Fruit fly (Drosophila melanogaster) whole organism, prepupa: ENCODE measurements around the gene CG8838.

Experiments
- Blimp-1 ChIP-seq: fragments of 200-800 bp; sonication (Bioruptor generic); optimal IDR thresholded peaks from 3 replicates; lab custom pipeline; 2017; ENCODE audit warnings: missing biosample characterization, missing genetic modification characterization, mild to moderate bottlenecking, moderate library complexity, missing genetic modification reagents
- CG10631 ChIP-seq: fragments of 200-800 bp; sonication (Bioruptor generic); optimal IDR thresholded peaks from 2 replicates; lab custom pipeline; 2016; ENCODE audit warnings: missing biosample characterization, missing genetic modification characterization
- CG11762 ChIP-seq: fragments of 200-800 bp; sonication (Bioruptor generic); optimal IDR thresholded peaks from 3 replicates; lab custom pipeline; 2016; ENCODE audit warnings: missing biosample characterization, missing genetic modification characterization; ENCODE audit not compliant: insufficient read depth
- CG11902 ChIP-seq: fragments of 200-800 bp; sonication (Bioruptor generic); optimal IDR thresholded peaks from 3 replicates; lab custom pipeline; 2016; ENCODE audit warnings: missing biosample characterization, missing genetic modification characterization
- CG15336 ChIP-seq: fragments of 200-800 bp; sonication (Bioruptor generic); IDR thresholded peaks from 2 replicates; pipeline ENCODE4 v1.3.6; 2022; ENCODE audit warnings: missing biosample characterization, missing genetic modification characterization
- CG1621 ChIP-seq: fragments of 200-800 bp; sonication (Bioruptor generic); optimal IDR thresholded peaks from 3 replicates; lab custom pipeline; 2018; ENCODE audit warnings: missing biosample characterization, mild to moderate bottlenecking, missing genetic modification characterization
- CG3032 ChIP-seq: fragments of 200-800 bp; optimal IDR thresholded peaks from 2 replicates; lab custom pipeline; 2019; ENCODE audit warnings: missing biosample characterization, mild to moderate bottlenecking, missing genetic modification characterization, moderate library complexity
- CG31627 ChIP-seq: fragments of 200-800 bp; sonication (Bioruptor generic); optimal IDR thresholded peaks from 3 replicates; lab custom pipeline; 2016; ENCODE audit warnings: missing biosample characterization, missing genetic modification characterization
- CG32006 ChIP-seq: fragments of 200-800 bp; sonication (Bioruptor generic); optimal IDR thresholded peaks from 3 replicates; lab custom pipeline; 2017; ENCODE audit warnings: missing biosample characterization, mild to moderate bottlenecking, missing genetic modification characterization
- CG34406 ChIP-seq: fragments of 200-800 bp; sonication (Bioruptor generic); optimal IDR thresholded peaks from 3 replicates; lab custom pipeline; 2016; ENCODE audit warnings: missing biosample characterization, missing genetic modification characterization
- CG3919 ChIP-seq: fragments of 200-800 bp; sonication (Bioruptor generic); optimal IDR thresholded peaks from 3 replicates; lab custom pipeline; 2016; ENCODE audit warnings: missing biosample characterization, missing genetic modification characterization
- CG4318 ChIP-seq: fragments of 200-800 bp; sonication (Bioruptor generic); optimal IDR thresholded peaks from 3 replicates; lab custom pipeline; 2017; ENCODE audit warnings: missing biosample characterization, mild to moderate bottlenecking, missing genetic modification characterization
- CG6163 ChIP-seq: fragments of 200-800 bp; sonication (Bioruptor generic); IDR thresholded peaks from 3 replicates; pipeline ENCODE4 v1.3.6; 2022; ENCODE audit warnings: missing biosample characterization, missing genetic modification characterization
- CG6792 ChIP-seq: fragments of 200-800 bp; sonication (Bioruptor generic); optimal IDR thresholded peaks from 3 replicates; lab custom pipeline; 2016; ENCODE audit warnings: missing biosample characterization, missing genetic modification characterization
- CG6808 ChIP-seq: fragments of 200-800 bp; sonication (Bioruptor generic); optimal IDR thresholded peaks from 3 replicates; lab custom pipeline; 2017; ENCODE audit warnings: missing biosample characterization, missing genetic modification characterization, mild to moderate bottlenecking, moderate library complexity, missing genetic modification reagents
- CG6854 ChIP-seq: fragments of 200-800 bp; sonication (Bioruptor generic); optimal IDR thresholded peaks from 2 replicates; lab custom pipeline; 2017; ENCODE audit warnings: missing biosample characterization, mild to moderate bottlenecking, missing genetic modification characterization
- CG7368 ChIP-seq: fragments of 200-800 bp; sonication (Bioruptor generic); optimal IDR thresholded peaks from 3 replicates; lab custom pipeline; 2016; ENCODE audit warnings: missing biosample characterization, missing genetic modification characterization
- CG8119 ChIP-seq: fragments of 200-800 bp; sonication (Bioruptor generic); IDR thresholded peaks from 3 replicates; pipeline ENCODE4 v1.3.6; 2022; ENCODE audit warnings: missing biosample characterization, missing genetic modification characterization
- CG8319 ChIP-seq: fragments of 200-800 bp; sonication (Bioruptor generic); optimal IDR thresholded peaks from 3 replicates; lab custom pipeline; 2016; ENCODE audit warnings: missing biosample characterization, missing genetic modification characterization
- CG8632 ChIP-seq: fragments of 200-800 bp; sonication (Bioruptor generic); optimal IDR thresholded peaks from 3 replicates; lab custom pipeline; 2016; ENCODE audit warnings: missing biosample characterization, missing genetic modification characterization
- CG9139 ChIP-seq: fragments of 200-800 bp; sonication (Bioruptor generic); optimal IDR thresholded peaks from 3 replicates; lab custom pipeline; 2017; ENCODE audit warnings: missing biosample characterization, mild to moderate bottlenecking, missing genetic modification characterization
- Eip75B ChIP-seq: fragments of 200-800 bp; sonication (Bioruptor generic); optimal IDR thresholded peaks from 3 replicates; lab custom pipeline; 2016; ENCODE audit warnings: missing biosample characterization, missing genetic modification characterization
- Eip93F ChIP-seq: fragments of 200-800 bp; sonication (Bioruptor generic); optimal IDR thresholded peaks from 2 replicates; lab custom pipeline; 2016; ENCODE audit warnings: missing biosample characterization, mild to moderate bottlenecking, missing genetic modification characterization
- Ets21C ChIP-seq: fragments of 200-800 bp; sonication (Bioruptor generic); optimal IDR thresholded peaks from 3 replicates; lab custom pipeline; 2016; ENCODE audit warnings: missing biosample characterization, missing genetic modification characterization
- Ets96B ChIP-seq: fragments of 200-800 bp; optimal IDR thresholded peaks from 2 replicates; lab custom pipeline; 2019; ENCODE audit warnings: missing biosample characterization, mild to moderate bottlenecking, missing genetic modification characterization, moderate library complexity
- Gug ChIP-seq: fragments of 200-800 bp; sonication (Bioruptor generic); IDR thresholded peaks from 2 replicates; pipeline ENCODE4 v1.3.6; 2022; ENCODE audit warnings: missing biosample characterization, missing genetic modification characterization
- Hr38 ChIP-seq: sonication (Bioruptor generic); optimal IDR thresholded peaks from 2 replicates; lab custom pipeline; 2016; ENCODE audit warnings: missing biosample characterization, missing genetic modification characterization
- Lpt ChIP-seq: fragments of 200-800 bp; sonication (Bioruptor generic); optimal IDR thresholded peaks from 3 replicates; lab custom pipeline; 2016; ENCODE audit warnings: missing biosample characterization, missing genetic modification characterization
- Met ChIP-seq: fragments of 200-800 bp; sonication (Bioruptor generic); optimal IDR thresholded peaks from 3 replicates; lab custom pipeline; 2016; ENCODE audit warnings: missing biosample characterization, missing genetic modification characterization
- OdsH ChIP-seq: fragments of 200-800 bp; sonication (Bioruptor generic); optimal IDR thresholded peaks from 3 replicates; lab custom pipeline; 2016; ENCODE audit warnings: missing biosample characterization, missing genetic modification characterization
- Smox ChIP-seq: fragments of 200-800 bp; sonication (Bioruptor generic); optimal IDR thresholded peaks from 3 replicates; lab custom pipeline; 2016; ENCODE audit warnings: missing biosample characterization, missing genetic modification characterization
- Sox102F ChIP-seq: fragments of 200-800 bp; sonication (Bioruptor generic); optimal IDR thresholded peaks from 2 replicates; lab custom pipeline; 2016; ENCODE audit warnings: missing biosample characterization, mild to moderate bottlenecking, missing genetic modification characterization
- Sox14 ChIP-seq: fragments of 200-800 bp; sonication (Bioruptor generic); optimal IDR thresholded peaks from 3 replicates; lab custom pipeline; 2016; ENCODE audit warnings: missing biosample characterization, missing genetic modification characterization
- achi ChIP-seq: fragments of 200-800 bp; sonication (Bioruptor generic); optimal IDR thresholded peaks from 3 replicates; lab custom pipeline; 2016; ENCODE audit warnings: missing biosample characterization, missing genetic modification characterization
- acj6 ChIP-seq: fragments of 200-800 bp; sonication (Bioruptor generic); optimal IDR thresholded peaks from 3 replicates; lab custom pipeline; 2016; ENCODE audit warnings: missing biosample characterization, missing genetic modification characterization
- dac ChIP-seq: fragments of 200-800 bp; sonication (Bioruptor generic); optimal IDR thresholded peaks from 2 replicates; lab custom pipeline; 2017; ENCODE audit warnings: missing biosample characterization, mild to moderate bottlenecking, missing genetic modification characterization
- dsx ChIP-seq: fragments of 200-800 bp; optimal IDR thresholded peaks from 3 replicates; lab custom pipeline; 2019; ENCODE audit warnings: missing biosample characterization, mild to moderate bottlenecking, missing genetic modification characterization, moderate library complexity; ENCODE audit not compliant: poor library complexity, severe bottlenecking
- esn ChIP-seq: fragments of 200-800 bp; sonication (Bioruptor generic); optimal IDR thresholded peaks from 2 replicates; lab custom pipeline; 2016; ENCODE audit warnings: missing biosample characterization, mild to moderate bottlenecking, missing genetic modification characterization, moderate library complexity
- fd59A ChIP-seq: fragments of 200-800 bp; sonication (Bioruptor generic); optimal IDR thresholded peaks from 2 replicates; lab custom pipeline; 2017; ENCODE audit warnings: missing biosample characterization, mild to moderate bottlenecking, missing genetic modification characterization, missing genetic modification reagents
- fkh ChIP-seq: fragments of 200-800 bp; sonication (Bioruptor generic); optimal IDR thresholded peaks from 3 replicates; lab custom pipeline; 2017; ENCODE audit warnings: missing biosample characterization, mild to moderate bottlenecking, missing genetic modification characterization, moderate library complexity
- pdm3 ChIP-seq: fragments of 200-800 bp; sonication (Bioruptor generic); optimal IDR thresholded peaks from 3 replicates; lab custom pipeline; 2016; ENCODE audit warnings: missing biosample characterization, missing genetic modification characterization
- salr ChIP-seq, 2 experiments: fragments of 200-800 bp; sonication (Bioruptor generic); optimal IDR thresholded peaks; 3 replicates each; lab custom pipeline; 2016 to 2018; ENCODE audit warnings: missing biosample characterization in 2 of 2, missing genetic modification characterization in 2 of 2, mild to moderate bottlenecking in 1 of 2
- spab ChIP-seq: fragments of 200-800 bp; sonication (Bioruptor generic); optimal IDR thresholded peaks from 2 replicates; lab custom pipeline; 2017; ENCODE audit warnings: missing biosample characterization, mild to moderate bottlenecking, missing genetic modification characterization, missing genetic modification reagents
- ss ChIP-seq, 2 experiments: fragments of 200-800 bp; sonication (Bioruptor generic); optimal IDR thresholded peaks; 2 replicates in 1 of 2; 3 replicates in 1 of 2; lab custom pipeline; 2017 to 2018; ENCODE audit warnings: mild to moderate bottlenecking in 2 of 2, missing biosample characterization in 2 of 2, missing genetic modification characterization in 2 of 2, moderate library complexity in 1 of 2
- svp ChIP-seq: fragments of 200-800 bp; sonication (Bioruptor generic); peaks from one replicate; lab custom pipeline; 2016; ENCODE audit warnings: missing biosample characterization, missing genetic modification characterization
- vri ChIP-seq: fragments of 200-800 bp; sonication (Bioruptor generic); optimal IDR thresholded peaks from 3 replicates; lab custom pipeline; 2016; ENCODE audit warnings: missing biosample characterization, mild to moderate bottlenecking, missing genetic modification characterization

Gene CG8838

DNA sequence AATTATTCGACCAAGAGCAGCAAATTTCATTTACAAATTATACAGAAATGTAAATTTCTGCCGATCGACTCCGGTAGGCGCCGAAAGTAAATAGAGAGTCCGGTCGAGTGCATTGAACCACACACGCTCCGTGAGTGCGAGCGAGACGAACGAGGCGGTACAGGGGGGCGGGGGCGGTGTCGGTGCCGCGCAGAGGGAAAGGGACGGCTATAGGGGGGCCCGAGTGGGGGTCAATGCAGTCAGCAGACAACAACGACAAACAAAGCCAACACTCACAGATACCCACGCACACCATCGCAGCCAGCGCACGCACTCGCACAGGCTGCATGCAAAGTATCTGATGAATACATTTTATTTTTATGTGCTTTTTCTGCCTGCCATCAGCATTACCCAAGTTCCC, 18.0 kb upstream of the CG8838 start (continued):
- TF ChIP-seq CG6792 (GFP tag; lab: Kevin White, UChicago) (no peak), ss (GFP tag; optimal IDR thresholded peaks at IDR 0.05; lab: Kevin White, UChicago) (peak in 1 of 2 experiments; percentile 84), svp (peak; percentile 96), CG34406 (GFP tag; lab: Kevin White, UChicago) (no peak), CG32006 (no peak), CG3919 (no peak), CG11902 (GFP tag; lab: Kevin White, UChicago) (no peak), Met (GFP tag; lab: Kevin White, UChicago) (no peak), CG7368 (GFP tag; lab: Kevin White, UChicago) (no peak), CG9139 (no peak), fkh (GFP tag; lab: Kevin White, UChicago) (peak; percentile 87), CG15336 (GFP tag; lab: Robert Waterston, UW) (0 out of 2 replicates have a peak, but pooled peaks have one; percentile 7), Ets96B (tag; lab: Kevin White, UChicago) (no peak), CG1621 (tag; lab: Kevin White, UChicago) (no peak), CG11762 (GFP tag; lab: Kevin White, UChicago) (no peak), CG8632 (GFP tag; lab: Kevin White, UChicago) (no peak), dac (GFP tag; lab: Kevin White, UChicago) (no peak), CG31627 (no peak), Hr38 (GFP tag; lab: Kevin White, UChicago) (no peak), esn (GFP tag; lab: Kevin White, UChicago) (no peak), CG8319 (GFP tag; lab: Kevin White, UChicago) (no peak)
- TF ChIP-seq, all 60 proteins: peak for 13

- no peak for TF ChIP-seq CG6808 (GFP tag; lab: Kevin White, UChicago)
- no peak for TF ChIP-seq ss (GFP tag; optimal IDR thresholded peaks at IDR 0.05; lab: Kevin White, UChicago)
- TF ChIP-seq CG11902 (GFP tag; lab: Kevin White, UChicago), result peak; percentile 45
- TF ChIP-seq CG10631 (GFP tag; lab: Kevin White, UChicago), result peak; percentile 43
- no peak for TF ChIP-seq fkh (GFP tag; lab: Kevin White, UChicago)
- peak; percentile 78 for TF ChIP-seq Smox
- TF ChIP-seq Sox102F (GFP tag; lab: Kevin White, UChicago), result peak; percentile 88
- peak; percentile 81 for TF ChIP-seq OdsH
- TF ChIP-seq achi (GFP tag; lab: Kevin White, UChicago), result peak; percentile 57
- TF ChIP-seq acj6 (GFP tag; lab: Kevin White, UChicago), result peak; percentile 77
- peak; percentile 94 for TF ChIP-seq esn (GFP tag; lab: Kevin White, UChicago)
- peak; percentile 80 for TF ChIP-seq Ets21C (GFP tag; lab: Kevin White, UChicago)
- TF ChIP-seq CG6163 (GFP tag; lab: Robert Waterston, UW), result peak; percentile 48; the same call in 1 of the 3 replicates
- peak; percentile 69 for TF ChIP-seq CG34406 (GFP tag; lab: Kevin White, UChicago)
- peak; percentile 98 for TF ChIP-seq vri (GFP tag; lab: Kevin White, UChicago)
- TF ChIP-seq CG9139, result no peak
- peak; percentile 78 for TF ChIP-seq Eip93F (GFP tag; lab: Kevin White, UChicago)
- TF ChIP-seq Eip75B (GFP tag; lab: Kevin White, UChicago), result no peak
- TF ChIP-seq Lpt (GFP tag; lab: Kevin White, UChicago), result no peak
- TF ChIP-seq Blimp-1 (GFP tag; lab: Kevin White, UChicago), result peak; percentile 82
- TF ChIP-seq CG3032 (tag; lab: Kevin White, UChicago), result no peak
- peak; percentile 71 for TF ChIP-seq Sox14
- no peak for TF ChIP-seq CG4318
- peak; percentile 89 for TF ChIP-seq Met (GFP tag; lab: Kevin White, UChicago)
- TF ChIP-seq CG15336 (GFP tag; lab: Robert Waterston, UW), result peak; percentile 65; the same call in 1 of the 2 replicates
- no peak for TF ChIP-seq spab (GFP tag; lab: Kevin White, UChicago)
- TF ChIP-seq dsx (GFP tag; lab: Kevin White, UChicago), result no peak
- peak; percentile 6 for TF ChIP-seq CG8319 (GFP tag; lab: Kevin White, UChicago)
- TF ChIP-seq fd59A (GFP tag; lab: Kevin White, UChicago), result no peak
- peak; percentile 44; the same call in 1 of the 3 replicates for TF ChIP-seq CG8119 (GFP tag; lab: Robert Waterston, UW)
- peak in 1 of 2 experiments; percentile 21 for TF ChIP-seq salr (GFP tag; optimal IDR thresholded peaks at IDR 0.05; lab: Kevin White, UChicago)
- no peak for TF ChIP-seq dac (GFP tag; lab: Kevin White, UChicago)
- TF ChIP-seq CG1621 (tag; lab: Kevin White, UChicago), result no peak
- peak; percentile 75 for TF ChIP-seq CG6854 (GFP tag; lab: Kevin White, UChicago)
- TF ChIP-seq CG6792 (GFP tag; lab: Kevin White, UChicago), result peak; percentile 75
- peak; percentile 73 for TF ChIP-seq pdm3 (GFP tag; lab: Kevin White, UChicago)
- peak; percentile 60 for TF ChIP-seq CG8632 (GFP tag; lab: Kevin White, UChicago)
- TF ChIP-seq Gug (GFP tag; lab: Robert Waterston, UW), result no peak
Observed at dm6 chr2L:3341231-3341935, 16.1 kb upstream of the CG8838 start.
